Fruit fly (Drosophila melanogaster) S2 (cell line): Measurements from ENCODE around the gene Delta.

Experiments
- CG8478 ChIP-seq: fragments of >200 bp; optimal IDR thresholded peaks from 2 replicates; lab custom pipeline; 2018
- CTCF ChIP-seq, 2 experiments: fragments of >200 bp; optimal IDR thresholded peaks; 2 replicates each; lab custom pipeline; 2018

DNA sequence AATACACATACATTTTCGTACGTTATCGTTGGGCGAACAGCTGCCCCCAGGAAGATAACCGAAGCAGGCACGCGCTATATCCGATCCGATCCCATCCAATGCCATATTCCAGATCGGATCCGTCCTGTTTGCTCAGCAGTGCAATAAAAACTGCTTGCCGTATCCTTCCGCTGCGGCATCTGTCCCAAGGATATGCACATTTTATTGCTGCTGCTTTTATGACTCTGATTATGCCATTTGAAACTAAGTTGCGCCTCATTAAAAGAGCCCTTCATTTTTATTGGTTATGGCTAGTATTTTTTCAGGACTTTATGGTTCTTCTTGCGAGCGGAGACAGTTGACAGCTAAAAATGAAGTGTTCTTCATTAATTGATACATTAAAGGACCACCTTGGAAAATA lies 9.5 kb upstream of the Delta start:
- TF ChIP-seq CG8478 (lab: Kevin White, UChicago), result no peak
- TF ChIP-seq CTCF (optimal IDR thresholded peaks at IDR 0.05; lab: Kevin White, UChicago), result no peak
